Worm (Caenorhabditis elegans) whole organism, L4 larva: ENCODE data around the gene lgg-3.

Experiments used
- D1046.2 ChIP-seq: fragments of 200-800 bp; sonication (Bioruptor generic); IDR thresholded peaks from 2 replicates; pipeline ENCODE4 v1.3.6; 2022; ENCODE audit warnings: missing genetic modification characterization, missing compliant biosample characterization
- F26F4.8 ChIP-seq: fragments of 200-800 bp; sonication (Bioruptor generic); conservative IDR thresholded peaks from 2 replicates; pipeline ENCODE4 v1.3.6; 2022; ENCODE audit warnings: missing genetic modification characterization, missing compliant biosample characterization
- F37D6.2 ChIP-seq: sonication (generic microtip); optimal IDR thresholded peaks from 2 replicates; lab custom pipeline; 2016; ENCODE audit warnings: mild to moderate bottlenecking, missing genetic modification characterization, missing compliant biosample characterization
- R02D3.7 ChIP-seq: fragments of 150-350 bp; sonication (generic microtip); optimal IDR thresholded peaks from 3 replicates; lab custom pipeline; 2014; ENCODE audit warnings: missing biosample characterization, missing genetic modification characterization
- T26A8.4 ChIP-seq: fragments of 200-800 bp; sonication (Bioruptor generic); IDR thresholded peaks from 2 replicates; pipeline ENCODE4 v1.3.6; 2022; ENCODE audit warnings: missing genetic modification characterization, missing compliant biosample characterization
- Y48G9A.11 ChIP-seq: fragments of 200-800 bp; sonication (Bioruptor generic); IDR thresholded peaks from 2 replicates; pipeline ENCODE4 v1.3.6; 2022; ENCODE audit warnings: missing genetic modification reagents, missing genetic modification characterization, missing compliant biosample characterization
- Y5F2A.4 ChIP-seq: fragments of 200-800 bp; sonication (Bioruptor generic); optimal IDR thresholded peaks from 2 replicates; lab custom pipeline; 2018; ENCODE audit warnings: mild to moderate bottlenecking, missing genetic modification characterization, missing compliant biosample characterization
- ZK337.2 ChIP-seq: fragments of 200-800 bp; sonication (Bioruptor generic); IDR thresholded peaks from 2 replicates; pipeline ENCODE4 v1.3.6; 2022; ENCODE audit warnings: missing genetic modification reagents, missing genetic modification characterization, missing compliant biosample characterization
- ama-1 ChIP-seq: fragments of 150-350 bp; optimal IDR thresholded peaks from 2 replicates; lab custom pipeline; 2014; ENCODE audit warnings: inconsistent platforms, mixed read lengths
- attf-4 ChIP-seq: sonication (generic microtip); optimal IDR thresholded peaks from 3 replicates; lab custom pipeline; 2017; ENCODE audit warnings: missing biosample characterization, missing genetic modification characterization
- ceh-82 ChIP-seq: sonication (generic microtip); optimal IDR thresholded peaks from 2 replicates; lab custom pipeline; 2017; ENCODE audit warnings: missing biosample characterization, missing genetic modification characterization
- daf-16 ChIP-seq, 3 experiments: sonication (generic microtip); optimal IDR thresholded peaks; 2 replicates each; lab custom pipeline; 2016 to 2017; ENCODE audit warnings: missing genetic modification characterization in 3 of 3, missing genetic modification reagents in 3 of 3, mild to moderate bottlenecking in 2 of 3, missing compliant biosample characterization in 2 of 3, missing biosample characterization in 1 of 3, moderate library complexity in 1 of 3
- daf-19 ChIP-seq: fragments of 200-800 bp; sonication (Bioruptor generic); conservative IDR thresholded peaks from 2 replicates; pipeline ENCODE4 v1.3.6; 2022; ENCODE audit warnings: missing genetic modification characterization, missing compliant biosample characterization
- dmd-9 ChIP-seq: fragments of 200-800 bp; sonication (Bioruptor generic); IDR thresholded peaks from 2 replicates; pipeline ENCODE4 v1.3.6; 2022; ENCODE audit warnings: missing genetic modification reagents, missing genetic modification characterization, missing compliant biosample characterization
- dve-1 ChIP-seq: sonication (generic microtip); optimal IDR thresholded peaks from 2 replicates; lab custom pipeline; 2017; ENCODE audit warnings: antibody characterized with exemption, mild to moderate bottlenecking, missing genetic modification characterization, missing compliant biosample characterization; ENCODE audit not compliant: insufficient read depth
- fos-1 ChIP-seq: fragments of 150-350 bp; optimal IDR thresholded peaks from 2 replicates; lab custom pipeline; 2014; ENCODE audit warnings: missing biosample characterization, missing genetic modification characterization
- hif-1 ChIP-seq, 2 experiments: sonication (generic microtip); optimal IDR thresholded peaks; 2 replicates each; lab custom pipeline; 2016 to 2017; ENCODE audit warnings: missing compliant biosample characterization in 2 of 2, missing genetic modification characterization in 2 of 2, missing genetic modification reagents in 2 of 2, missing genotype in 2 of 2, mild to moderate bottlenecking in 1 of 2
- hmg-1.1 ChIP-seq: fragments of 200-800 bp; sonication (Bioruptor generic); IDR thresholded peaks from 2 replicates; pipeline ENCODE4 v1.3.6; 2022; ENCODE audit warnings: missing genetic modification reagents, missing genetic modification characterization, missing compliant biosample characterization
- jun-1 ChIP-seq: fragments of 150-350 bp; optimal IDR thresholded peaks from 2 replicates; lab custom pipeline; 2014; ENCODE audit warnings: missing biosample characterization, missing genetic modification reagents, missing genetic modification characterization
- lin-1 ChIP-seq: fragments of 200-800 bp; sonication (Bioruptor generic); IDR thresholded peaks from 2 replicates; pipeline ENCODE4 v1.3.6; 2022; ENCODE audit warnings: missing genetic modification reagents, missing genetic modification characterization, missing compliant biosample characterization
- lin-15B ChIP-seq: fragments of 150-350 bp; sonication (generic microtip); optimal IDR thresholded peaks from 3 replicates; lab custom pipeline; 2014; ENCODE audit warnings: missing biosample characterization, missing genetic modification characterization
- lin-29 ChIP-seq: fragments of 200-800 bp; sonication (Bioruptor generic); IDR thresholded peaks from 2 replicates; pipeline ENCODE4 v1.3.6; 2022; ENCODE audit warnings: missing genetic modification reagents, missing genetic modification characterization, missing compliant biosample characterization
- lin-39 ChIP-seq: fragments of 150-350 bp; optimal IDR thresholded peaks from 2 replicates; lab custom pipeline; 2014; ENCODE audit warnings: missing biosample characterization, missing genetic modification reagents, missing genetic modification characterization
- madf-5 ChIP-seq, 2 experiments: fragments of 200-800 bp; sonication (Bioruptor generic); IDR thresholded peaks; 2 replicates each; pipeline ENCODE4 v1.3.6; 2022; ENCODE audit warnings: missing compliant biosample characterization in 2 of 2, missing genetic modification characterization in 2 of 2
- madf-9 ChIP-seq: fragments of 200-800 bp; sonication (Bioruptor generic); conservative IDR thresholded peaks from 2 replicates; pipeline ENCODE4 v1.3.6; 2022; ENCODE audit warnings: missing genetic modification reagents, missing genetic modification characterization, missing compliant biosample characterization
- mdl-1 ChIP-seq, 2 experiments: fragments of 150-350 bp in 1 of 2; sonication (generic microtip) in 1 of 2; optimal IDR thresholded peaks; 2 replicates each; lab custom pipeline; 2014 to 2017; ENCODE audit warnings: missing biosample characterization in 2 of 2, missing genetic modification characterization in 2 of 2
- mep-1 ChIP-seq: fragments of 150-350 bp; sonication (generic microtip); optimal IDR thresholded peaks from 3 replicates; lab custom pipeline; 2014; ENCODE audit warnings: missing biosample characterization, missing genetic modification characterization
- mes-2 ChIP-seq: sonication (generic microtip); optimal IDR thresholded peaks from 2 replicates; lab custom pipeline; 2016; ENCODE audit warnings: missing genotype, mild to moderate bottlenecking, missing genetic modification characterization, missing compliant biosample characterization; ENCODE audit not compliant: poor library complexity, severe bottlenecking
- mxl-2 ChIP-seq: fragments of 200-800 bp; sonication (Bioruptor generic); conservative IDR thresholded peaks from 2 replicates; pipeline ENCODE4 v1.3.6; 2022; ENCODE audit warnings: missing genetic modification reagents, missing genetic modification characterization, missing compliant biosample characterization
- nhr-10 ChIP-seq: fragments of 150-350 bp; optimal IDR thresholded peaks from 2 replicates; lab custom pipeline; 2014; ENCODE audit warnings: missing biosample characterization, missing genetic modification characterization
- nhr-102 ChIP-seq: sonication (generic microtip); optimal IDR thresholded peaks from 2 replicates; lab custom pipeline; 2016; ENCODE audit warnings: mild to moderate bottlenecking, missing genetic modification characterization, moderate library complexity, missing compliant biosample characterization
- nhr-111 ChIP-seq: fragments of 200-800 bp; sonication (Bioruptor generic); optimal IDR thresholded peaks from 2 replicates; lab custom pipeline; 2018; ENCODE audit warnings: mild to moderate bottlenecking, missing genetic modification characterization, missing compliant biosample characterization
- nhr-41 ChIP-seq: fragments of 200-800 bp; sonication (Bioruptor generic); IDR thresholded peaks from 2 replicates; pipeline ENCODE4 v1.3.6; 2022; ENCODE audit warnings: missing genetic modification reagents, missing genetic modification characterization, missing compliant biosample characterization
- nhr-42 ChIP-seq: fragments of 200-800 bp; sonication (Bioruptor generic); IDR thresholded peaks from 2 replicates; pipeline ENCODE4 v1.3.6; 2022; ENCODE audit warnings: missing genetic modification characterization, missing compliant biosample characterization
- nhr-48 ChIP-seq: sonication (generic microtip); optimal IDR thresholded peaks from 2 replicates; lab custom pipeline; 2016; ENCODE audit warnings: mild to moderate bottlenecking, missing genetic modification characterization, missing compliant biosample characterization
- nhr-6 ChIP-seq: fragments of 150-350 bp; optimal IDR thresholded peaks from 2 replicates; lab custom pipeline; 2014; ENCODE audit warnings: missing biosample characterization, missing genetic modification characterization
- nhr-77 ChIP-seq: fragments of 150-350 bp; optimal IDR thresholded peaks from 2 replicates; lab custom pipeline; 2014; ENCODE audit warnings: missing biosample characterization, missing genetic modification characterization
- pha-4 ChIP-seq, 2 experiments: fragments of 150-350 bp in 1 of 2; fragments of 200-800 bp in 1 of 2; sonication (Bioruptor generic) in 1 of 2; IDR thresholded peaks in 1 of 2; optimal IDR thresholded peaks in 1 of 2; 2 replicates each; pipeline versions ENCODE4 v1.3.6 to Lab custom; 2014 to 2022; ENCODE audit warnings: missing genetic modification characterization in 2 of 2, missing genetic modification reagents in 2 of 2, missing biosample characterization in 1 of 2, missing compliant biosample characterization in 1 of 2
- rbr-2 ChIP-seq: sonication (generic microtip); optimal IDR thresholded peaks from 2 replicates; lab custom pipeline; 2016; ENCODE audit warnings: missing genotype, missing genetic modification characterization, missing compliant biosample characterization
- set-16 ChIP-seq: fragments of 200-800 bp; sonication (Bioruptor generic); IDR thresholded peaks from 2 replicates; pipeline ENCODE4 v1.3.6; 2022; ENCODE audit warnings: missing genetic modification reagents, missing genetic modification characterization, missing compliant biosample characterization
- snpc-1.2 ChIP-seq: fragments of 200-800 bp; sonication (Bioruptor generic); IDR thresholded peaks from 2 replicates; pipeline ENCODE4 v1.3.6; 2022; ENCODE audit warnings: missing genetic modification reagents, missing genetic modification characterization, missing compliant biosample characterization
- snpc-4 ChIP-seq: fragments of 150-350 bp; optimal IDR thresholded peaks from 2 replicates; lab custom pipeline; 2014; ENCODE audit warnings: missing biosample characterization, missing genetic modification characterization
- tag-97 ChIP-seq: fragments of 200-800 bp; sonication (Bioruptor generic); IDR thresholded peaks from 2 replicates; pipeline ENCODE4 v1.3.6; 2022; ENCODE audit warnings: missing genetic modification characterization, missing compliant biosample characterization
- unc-39 ChIP-seq: sonication (generic microtip); optimal IDR thresholded peaks from 2 replicates; lab custom pipeline; 2017; ENCODE audit warnings: missing biosample characterization, missing genetic modification characterization
- unc-62 ChIP-seq, 3 experiments: fragments of 150-350 bp in 1 of 3; sonication (generic microtip); optimal IDR thresholded peaks in 2 of 3; peaks in 1 of 3; 1 replicate in 1 of 3; 2 replicates in 2 of 3; lab custom pipeline; 2014 to 2017; ENCODE audit warnings: missing biosample characterization in 3 of 3, missing genetic modification characterization in 3 of 3, missing genetic modification reagents in 3 of 3, missing genotype in 1 of 3
- vab-7 ChIP-seq: fragments of 200-800 bp; sonication (Bioruptor generic); IDR thresholded peaks from 2 replicates; pipeline ENCODE4 v1.3.6; 2022; ENCODE audit warnings: missing genetic modification reagents, missing genetic modification characterization, missing compliant biosample characterization
- zfp-2 ChIP-seq: sonication (generic microtip); optimal IDR thresholded peaks from 2 replicates; lab custom pipeline; 2016; ENCODE audit warnings: mild to moderate bottlenecking, missing genetic modification characterization, missing compliant biosample characterization
- zip-11 ChIP-seq: fragments of 200-800 bp; sonication (Bioruptor generic); IDR thresholded peaks from 2 replicates; pipeline ENCODE4 v1.3.6; 2022; ENCODE audit warnings: missing genetic modification characterization, missing compliant biosample characterization
- ztf-7 ChIP-seq: fragments of 150-350 bp; optimal IDR thresholded peaks from 2 replicates; lab custom pipeline; 2014; ENCODE audit warnings: missing biosample characterization, missing genetic modification characterization

Gene lgg-3

ce11 chrIII:5706077-5706627 lies 8.3 kb upstream of the lgg-3 start, which contains the start of gene rpl-23:
Gene rpl-23 (minus strand): TSS chrIII:5706127.
- TF ChIP-seq lin-1 (no peak), ztf-7 (tag; lab: Kevin White, UChicago) (peak; percentile 73), dve-1 (tag; lab: Kevin White, UChicago) (peak; percentile 94), Y5F2A.4 (GFP tag; lab: Kevin White, UChicago) (no peak), nhr-111 (GFP tag; lab: Kevin White, UChicago) (no peak), zfp-2 (tag; lab: Kevin White, UChicago) (peak; percentile 70), T26A8.4 (GFP tag; lab: Robert Waterston, UW) (peak; percentile 84), R02D3.7 (tag; lab: Kevin White, UChicago) (peak; percentile 96), snpc-4 (tag; lab: Kevin White, UChicago) (no peak), hmg-1.1 (peak; percentile 77), madf-9 (GFP tag; lab: Robert Waterston, UW) (no peak; the same call in 1 of the 2 replicates), mep-1 (tag; lab: Kevin White, UChicago) (peak; percentile 96), nhr-42 (GFP tag; lab: Robert Waterston, UW) (no peak), D1046.2 (no peak), mxl-2 (GFP tag; lab: Robert Waterston, UW) (no peak), nhr-48 (tag; lab: Kevin White, UChicago) (peak; percentile 13), lin-29 (no peak), attf-4 (tag; lab: Kevin White, UChicago) (no peak), F37D6.2 (tag; lab: Kevin White, UChicago) (peak; percentile 59), pha-4 (GFP tag; IDR thresholded peaks at IDR 0.05; lab: Robert Waterston, UW) (peak; percentile 64; the same call in 1 of the 2 replicates), pha-4 (tag; optimal IDR thresholded peaks at IDR 0.05; lab: Kevin White, UChicago) (peak; percentile 98), F26F4.8 (GFP tag; lab: Robert Waterston, UW) (no peak), nhr-6 (peak; percentile 73), unc-62 (GFP tag; optimal IDR thresholded peaks at IDR 0.05 in 1 of 2; lab: Kevin White, UChicago) (peak in 1 of 2 experiments; percentile 21), unc-62 (tag; optimal IDR thresholded peaks at IDR 0.05; lab: Kevin White, UChicago) (no peak), lin-15B (tag; lab: Kevin White, UChicago) (no peak), fos-1 (no peak), madf-5 (GFP tag; IDR thresholded peaks at IDR 0.05; lab: Robert Waterston, UW) (no peak), set-16 (no peak), snpc-1.2 (GFP tag; lab: Robert Waterston, UW) (no peak), rbr-2 (tag; lab: Kevin White, UChicago) (peak; percentile 83), Y48G9A.11 (GFP tag; lab: Robert Waterston, UW) (peak; percentile 35; the same call in 1 of the 2 replicates), nhr-41 (GFP tag; lab: Robert Waterston, UW) (no peak), vab-7 (GFP tag; lab: Robert Waterston, UW) (peak; percentile 61), unc-39 (tag; lab: Kevin White, UChicago) (no peak), tag-97 (GFP tag; lab: Robert Waterston, UW) (no peak), jun-1 (tag; lab: Kevin White, UChicago) (peak; percentile 27), mdl-1 (tag; optimal IDR thresholded peaks at IDR 0.05; lab: Kevin White, UChicago) (peak in 1 of 2 experiments; percentile 71), mes-2 (tag; lab: Kevin White, UChicago) (peak; percentile 92), lin-39 (no peak), hif-1 (tag; optimal IDR thresholded peaks at IDR 0.05; lab: Kevin White, UChicago) (peak in 1 of 2 experiments; percentile 77), zip-11 (GFP tag; lab: Robert Waterston, UW) (no peak), ZK337.2 (GFP tag; lab: Robert Waterston, UW) (0 out of 2 replicates have a peak, but pooled peaks have one; percentile 23), daf-19 (no peak), nhr-102 (tag; lab: Kevin White, UChicago) (peak; percentile 52), dmd-9 (GFP tag; lab: Robert Waterston, UW) (no peak), ceh-82 (tag; lab: Kevin White, UChicago) (no peak), ama-1 (peak; percentile 77), nhr-77 (tag; lab: Kevin White, UChicago) (peak; percentile 96), daf-16 (GFP tag; optimal IDR thresholded peaks at IDR 0.05; lab: Kevin White, UChicago) (peak in 1 of 2 experiments; percentile 38), daf-16 (tag; optimal IDR thresholded peaks at IDR 0.05; lab: Kevin White, UChicago) (peak; percentile 72), nhr-10 (no peak)
